Fruit fly (Drosophila melanogaster): ENCODE results near the gene GstD11.

DNA sequence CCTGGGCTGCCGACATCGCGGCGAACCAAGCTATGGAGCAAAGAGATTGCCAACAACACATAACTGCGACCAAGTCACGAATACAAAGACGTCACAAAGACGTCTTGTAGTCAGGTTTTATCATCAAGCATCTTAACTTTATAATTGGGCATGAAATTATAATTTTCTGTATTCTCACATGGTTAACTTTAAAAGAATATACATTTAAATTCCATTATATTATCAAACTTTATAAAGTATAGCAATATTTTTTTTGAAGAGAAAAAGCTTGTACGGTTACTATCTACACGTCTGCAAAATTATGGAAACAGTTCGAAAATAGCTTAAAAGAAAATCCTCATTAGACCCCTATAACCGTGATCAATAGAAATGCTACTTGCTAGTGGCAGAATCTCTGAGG lies 31.1 kb upstream of the GstD11 start, which contains the start of gene CG10041:
- TF ChIP-seq Gug (GFP tag; IDR thresholded peaks at IDR 0.05) = no peak
- no peak for TF ChIP-seq CG10631 (GFP tag; optimal IDR thresholded peaks at IDR 0.05)
- no peak for TF ChIP-seq spab (GFP tag; optimal IDR thresholded peaks at IDR 0.05)

Measured in whole organism, prepupa.